Fruit fly (Drosophila melanogaster): ENCODE measurements around the gene mat.

The mat gene

dm6 chr3L:884239-884638, 18.5 kb upstream of the mat start:
- no peak for TF ChIP-seq CG17801 (GFP tag; optimal IDR thresholded peaks at IDR 0.05; ENCODE audit: partially characterized antibody)

- no peak for TF ChIP-seq CG17801 (GFP tag; optimal IDR thresholded peaks at IDR 0.05; ENCODE audit: partially characterized antibody)
These were observed 17.7 kb upstream of the mat start for dm6 chr3L:885006-885405.

dm6 chr3L:885624-886257, 17.0 kb upstream of the mat start:
- no peak for TF ChIP-seq CG17801 (GFP tag; optimal IDR thresholded peaks at IDR 0.05; ENCODE audit: partially characterized antibody)

dm6 chr3L:887423-888097, 15.1 kb upstream of the mat start:
- TF ChIP-seq CG17801 (GFP tag; optimal IDR thresholded peaks at IDR 0.05; ENCODE audit: partially characterized antibody), result no peak

dm6 chr3L:888372-888771, 14.3 kb upstream of the mat start:
- TF ChIP-seq CG17801 (GFP tag; optimal IDR thresholded peaks at IDR 0.05; ENCODE audit: partially characterized antibody), result no peak

- peak; percentile 65 for TF ChIP-seq CG17801 (GFP tag; optimal IDR thresholded peaks at IDR 0.05; ENCODE audit: partially characterized antibody)
These were observed 7.3 kb upstream of the mat start, which contains the start of gene CG34056 for dm6 chr3L:895314-895980. CG34056 (plus strand) TSS chr3L:895951.

dm6 chr3L:897080-897479, 5.6 kb upstream of the mat start, which contains the start of gene CG34057:
CG34057 (plus strand) TSS chr3L:897380.
- no peak for TF ChIP-seq CG17801 (GFP tag; optimal IDR thresholded peaks at IDR 0.05; ENCODE audit: partially characterized antibody)

dm6 chr3L:899304-899703, 3.4 kb upstream of the mat start:
- TF ChIP-seq CG17801 (GFP tag; optimal IDR thresholded peaks at IDR 0.05; ENCODE audit: partially characterized antibody), result no peak

- no peak for TF ChIP-seq CG17801 (GFP tag; optimal IDR thresholded peaks at IDR 0.05; ENCODE audit: partially characterized antibody)
These were observed 2.0 kb upstream of the mat start for dm6 chr3L:900466-901249.

dm6 chr3L:901442-901841, 1.3 kb upstream of the mat start:
- no peak for TF ChIP-seq CG17801 (GFP tag; optimal IDR thresholded peaks at IDR 0.05; ENCODE audit: partially characterized antibody)

dm6 chr3L:903900-904299, 1.2 kb downstream of the mat start:
- no peak for TF ChIP-seq CG17801 (GFP tag; optimal IDR thresholded peaks at IDR 0.05; ENCODE audit: partially characterized antibody)

dm6 chr3L:904364-904763, 1.7 kb downstream of the mat start:
- no peak for TF ChIP-seq CG17801 (GFP tag; optimal IDR thresholded peaks at IDR 0.05; ENCODE audit: partially characterized antibody)

- no peak for TF ChIP-seq CG17801 (GFP tag; optimal IDR thresholded peaks at IDR 0.05; ENCODE audit: partially characterized antibody)
These were observed 2.5 kb downstream of the mat start for dm6 chr3L:904991-905745.

- no peak for TF ChIP-seq CG17801 (GFP tag; optimal IDR thresholded peaks at IDR 0.05; ENCODE audit: partially characterized antibody)
These were observed 5.1 kb downstream of the mat start for dm6 chr3L:907673-908323.
